Worm (Caenorhabditis elegans): ENCODE measurements around the gene clp-1.

clp-1 gene

ce11 chrIII:8017053-8017452 lies 37.3 kb downstream of the clp-1 start:
- TF ChIP-seq nhr-6 (tag; optimal IDR thresholded peaks at IDR 0.05) (no peak), mdt-29 (GFP tag; IDR thresholded peaks at IDR 0.05) (no peak), dmd-6 (GFP tag; IDR thresholded peaks at IDR 0.05) (no peak), mes-2 (tag; optimal IDR thresholded peaks at IDR 0.05; ENCODE audit: poor library complexity, severe bottlenecking) (no peak), hmg-1.1 (GFP tag; IDR thresholded peaks at IDR 0.05) (no peak), nhr-28 (tag; optimal IDR thresholded peaks at IDR 0.05) (no peak), daf-16 (GFP tag; optimal IDR thresholded peaks at IDR 0.05) (no peak), daf-16 (tag; optimal IDR thresholded peaks at IDR 0.05) (peak; percentile 96), D1046.2 (GFP tag; IDR thresholded peaks at IDR 0.05) (no peak)

ce11 chrIII:8020823-8021332 lies 41.1 kb downstream of the clp-1 start, which contains the start of gene lin-36:
Gene lin-36 (minus strand): TSS chrIII:8020873.
- peak; percentile 17 for TF ChIP-seq unc-130 (GFP tag; optimal IDR thresholded peaks at IDR 0.05)
- peak; percentile 58 for TF ChIP-seq ceh-28 (tag; optimal IDR thresholded peaks at IDR 0.05)
- 0 out of 2 replicates have a peak, but pooled peaks have one; percentile 18 for TF ChIP-seq mdt-29 (GFP tag; IDR thresholded peaks at IDR 0.05)
- TF ChIP-seq gei-8 (GFP tag; optimal IDR thresholded peaks at IDR 0.05), result no peak
- TF ChIP-seq mes-2 (tag; optimal IDR thresholded peaks at IDR 0.05; ENCODE audit: poor library complexity, severe bottlenecking), result peak; percentile 91
- TF ChIP-seq T20F7.1 (GFP tag; optimal IDR thresholded peaks at IDR 0.05), result no peak
- TF ChIP-seq mxl-3 (GFP tag; optimal IDR thresholded peaks at IDR 0.05), result peak; percentile 62
- TF ChIP-seq Y48G9A.11 (GFP tag; IDR thresholded peaks at IDR 0.05), result no peak
- no peak for TF ChIP-seq Y75B8A.6 (GFP tag; IDR thresholded peaks at IDR 0.05)
- no peak for TF ChIP-seq R02D3.7 (tag; optimal IDR thresholded peaks at IDR 0.05)
- peak in 1 of 2 experiments; percentile 90 for TF ChIP-seq lsy-2 (tag; optimal IDR thresholded peaks at IDR 0.05)
- TF ChIP-seq nhr-77 (tag; optimal IDR thresholded peaks at IDR 0.05), result peak; percentile 17
- TF ChIP-seq mep-1 (tag; optimal IDR thresholded peaks at IDR 0.05), result peak; percentile 79
- peak; percentile 68 for TF ChIP-seq nhr-28 (tag; optimal IDR thresholded peaks at IDR 0.05)
- TF ChIP-seq hif-1 (tag; optimal IDR thresholded peaks at IDR 0.05), result peak in 1 of 2 experiments; percentile 58
- TF ChIP-seq F37D6.2 (tag; optimal IDR thresholded peaks at IDR 0.05), result peak; percentile 24
- TF ChIP-seq rbr-2 (tag; optimal IDR thresholded peaks at IDR 0.05), result peak; percentile 57
- TF ChIP-seq zag-1 (tag; optimal IDR thresholded peaks at IDR 0.05), result no peak
- peak; percentile 89 for TF ChIP-seq dpl-1 (GFP tag; optimal IDR thresholded peaks at IDR 0.05)
- peak; percentile 71 for TF ChIP-seq lin-38 (GFP tag; IDR thresholded peaks at IDR 0.05)
- 0 out of 2 replicates have a peak, but pooled peaks have one; percentile 21 for TF ChIP-seq madf-9 (GFP tag; conservative IDR thresholded peaks at IDR 0.05)
- TF ChIP-seq nhr-6 (tag; optimal IDR thresholded peaks at IDR 0.05), result peak; percentile 87
- peak; percentile 56 for TF ChIP-seq T26A8.4 (GFP tag; IDR thresholded peaks at IDR 0.05)
- peak in 1 of 2 experiments; percentile 14 for TF ChIP-seq mdl-1 (tag; optimal IDR thresholded peaks at IDR 0.05)
- peak; percentile 78 for TF ChIP-seq dve-1 (tag; optimal IDR thresholded peaks at IDR 0.05; ENCODE audit: insufficient read depth)
- no peak for TF ChIP-seq pha-4 (GFP tag; IDR thresholded peaks at IDR 0.05)
- peak; percentile 74 for TF ChIP-seq pha-4 (tag; optimal IDR thresholded peaks at IDR 0.05)
- TF ChIP-seq nhr-25 (tag; optimal IDR thresholded peaks at IDR 0.05; ENCODE audit: borderline replicate concordance, insufficient read depth), result peak; percentile 11
- TF ChIP-seq arid-1 (GFP tag; conservative IDR thresholded peaks at IDR 0.05), result peak; percentile 43; the same call in 1 of the 2 replicates
- TF ChIP-seq daf-16 (GFP tag; optimal IDR thresholded peaks at IDR 0.05), result no peak
- TF ChIP-seq daf-16 (tag; optimal IDR thresholded peaks at IDR 0.05), result peak; percentile 51
- TF ChIP-seq aly-2 (tag; optimal IDR thresholded peaks at IDR 0.05), result no peak
- peak; percentile 91 for TF ChIP-seq hlh-11 (tag; optimal IDR thresholded peaks at IDR 0.05)
- TF ChIP-seq aha-1 (tag), result peak; percentile 6
- 0 out of 2 replicates have a peak, but pooled peaks have one; percentile 25 for TF ChIP-seq vab-7 (GFP tag; IDR thresholded peaks at IDR 0.05)
- peak; percentile 78 for TF ChIP-seq hlh-30 (tag; optimal IDR thresholded peaks at IDR 0.05; ENCODE audit: insufficient read depth)
- TF ChIP-seq daf-19 (GFP tag; conservative IDR thresholded peaks at IDR 0.05), result no peak
- TF ChIP-seq hmg-1.1 (GFP tag; IDR thresholded peaks at IDR 0.05), result peak; percentile 70
- peak; percentile 84 for TF ChIP-seq lin-13 (GFP tag; optimal IDR thresholded peaks at IDR 0.05)
- 0 out of 2 replicates have a peak, but pooled peaks have one; percentile 20 for TF ChIP-seq nhr-42 (GFP tag; IDR thresholded peaks at IDR 0.05)
